Worm (Caenorhabditis elegans) whole organism, young adult: ENCODE data around the gene srlf-3.

Source experiments
- C06A6.2 ChIP-seq: fragments of 200-800 bp; sonication (Bioruptor generic); conservative IDR thresholded peaks from 2 replicates; pipeline ENCODE4 v1.3.6; 2022; ENCODE audit warnings: missing genetic modification characterization, missing compliant biosample characterization
- F23B12.7 ChIP-seq: sonication (generic microtip); optimal IDR thresholded peaks from 2 replicates; lab custom pipeline; 2017; ENCODE audit warnings: missing genetic modification characterization, mild to moderate bottlenecking, missing compliant biosample characterization, antibody characterized with exemption, moderate library complexity; ENCODE audit not compliant: insufficient read depth
- F37B4.10 ChIP-seq: fragments of 200-800 bp; sonication (Bioruptor generic); IDR thresholded peaks from 2 replicates; pipeline ENCODE4 v1.3.6; 2022; ENCODE audit warnings: missing genetic modification characterization, missing compliant biosample characterization
- F57C9.4 ChIP-seq: sonication (generic microtip); optimal IDR thresholded peaks from 2 replicates; lab custom pipeline; 2017; ENCODE audit warnings: mild to moderate bottlenecking, missing genetic modification characterization, missing compliant biosample characterization
- K12H6.12 ChIP-seq: fragments of 200-800 bp; sonication (Bioruptor generic); optimal IDR thresholded peaks from 2 replicates; lab custom pipeline; 2018; ENCODE audit warnings: mild to moderate bottlenecking, missing genetic modification characterization, missing compliant biosample characterization
- T26A5.8 ChIP-seq: sonication (generic microtip); optimal IDR thresholded peaks from 2 replicates; lab custom pipeline; 2016; ENCODE audit warnings: missing genetic modification characterization, missing compliant biosample characterization
- Y79H2A.3 ChIP-seq: fragments of 200-800 bp; sonication (Bioruptor generic); conservative IDR thresholded peaks from 2 replicates; pipeline ENCODE4 v1.3.6; 2022; ENCODE audit warnings: missing genetic modification reagents, missing genetic modification characterization, missing compliant biosample characterization
- aptf-3 ChIP-seq: fragments of 200-800 bp; sonication (Bioruptor generic); IDR thresholded peaks from 2 replicates; pipeline ENCODE4 v1.3.6; 2022; ENCODE audit warnings: missing genetic modification characterization, missing compliant biosample characterization
- atf-7 ChIP-seq: sonication (generic microtip); optimal IDR thresholded peaks from 2 replicates; lab custom pipeline; 2017; ENCODE audit warnings: mild to moderate bottlenecking, missing genetic modification characterization, missing compliant biosample characterization
- athp-1 ChIP-seq: sonication (generic microtip); optimal IDR thresholded peaks from 2 replicates; lab custom pipeline; 2017; ENCODE audit warnings: mild to moderate bottlenecking, missing genetic modification characterization, missing compliant biosample characterization
- attf-5 ChIP-seq: fragments of 200-800 bp; sonication (Bioruptor generic); optimal IDR thresholded peaks from 2 replicates; lab custom pipeline; 2018; ENCODE audit warnings: mild to moderate bottlenecking, missing genetic modification characterization, missing compliant biosample characterization
- cebp-1 ChIP-seq, 2 experiments: fragments of 200-800 bp in 1 of 2; sonication (Bioruptor generic) in 1 of 2; sonication (generic microtip) in 1 of 2; IDR thresholded peaks in 1 of 2; optimal IDR thresholded peaks in 1 of 2; 2 replicates each; pipeline versions ENCODE4 v1.3.6 to Lab custom; 2017 to 2022; ENCODE audit warnings: missing compliant biosample characterization in 2 of 2, missing genetic modification characterization in 2 of 2, mild to moderate bottlenecking in 1 of 2, missing genetic modification reagents in 1 of 2, moderate library complexity in 1 of 2
- ceh-40 ChIP-seq: fragments of 200-800 bp; sonication (Bioruptor generic); IDR thresholded peaks from 2 replicates; pipeline ENCODE4 v1.3.6; 2022; ENCODE audit warnings: missing genetic modification characterization, missing compliant biosample characterization
- ceh-58 ChIP-seq: fragments of 200-800 bp; sonication (Bioruptor generic); IDR thresholded peaks from 2 replicates; pipeline ENCODE4 v1.3.6; 2022; ENCODE audit warnings: missing genetic modification characterization, missing compliant biosample characterization
- ceh-91 ChIP-seq: fragments of 200-800 bp; sonication (Bioruptor generic); IDR thresholded peaks from 2 replicates; pipeline ENCODE4 v1.3.6; 2022; ENCODE audit warnings: missing genetic modification reagents, missing genetic modification characterization, missing compliant biosample characterization
- chd-7 ChIP-seq: sonication (generic microtip); optimal IDR thresholded peaks from 2 replicates; lab custom pipeline; 2016; ENCODE audit warnings: mild to moderate bottlenecking, missing genetic modification characterization, moderate library complexity, missing compliant biosample characterization
- die-1 ChIP-seq: sonication (generic microtip); optimal IDR thresholded peaks from 2 replicates; lab custom pipeline; 2016; ENCODE audit warnings: missing genotype, mild to moderate bottlenecking, missing genetic modification characterization, missing compliant biosample characterization
- ets-4 ChIP-seq: fragments of 200-800 bp; sonication (Bioruptor generic); optimal IDR thresholded peaks from 2 replicates; lab custom pipeline; 2018; ENCODE audit warnings: mild to moderate bottlenecking, missing genetic modification characterization, missing compliant biosample characterization
- fkh-3 ChIP-seq: sonication (generic microtip); optimal IDR thresholded peaks from 2 replicates; lab custom pipeline; 2016; ENCODE audit warnings: mild to moderate bottlenecking, missing genetic modification characterization, missing compliant biosample characterization
- hlh-26 ChIP-seq: fragments of 200-800 bp; sonication (Bioruptor generic); conservative IDR thresholded peaks from 2 replicates; pipeline ENCODE4 v1.3.6; 2022; ENCODE audit warnings: missing genetic modification reagents, missing genetic modification characterization, missing compliant biosample characterization
- hmg-1.2 ChIP-seq: fragments of 200-800 bp; sonication (Bioruptor generic); IDR thresholded peaks from 2 replicates; pipeline ENCODE4 v1.3.6; 2022; ENCODE audit warnings: missing genetic modification reagents, missing genetic modification characterization, missing compliant biosample characterization
- hsf-1 ChIP-seq: fragments of 200-800 bp; sonication (Bioruptor generic); IDR thresholded peaks from 2 replicates; pipeline ENCODE4 v1.3.6; 2022; ENCODE audit warnings: missing genetic modification reagents, missing genetic modification characterization, missing compliant biosample characterization
- let-526 ChIP-seq: fragments of 200-800 bp; sonication (Bioruptor generic); IDR thresholded peaks from 2 replicates; pipeline ENCODE4 v1.3.6; 2022; ENCODE audit warnings: missing genetic modification reagents, missing genetic modification characterization, missing compliant biosample characterization
- lin-26 ChIP-seq: fragments of 200-800 bp; sonication (Bioruptor generic); IDR thresholded peaks from 2 replicates; pipeline ENCODE4 v1.3.6; 2022; ENCODE audit warnings: missing genetic modification reagents, missing genetic modification characterization, missing compliant biosample characterization
- lin-35 ChIP-seq, 3 experiments: fragments of 150-350 bp in 2 of 3; sonication (generic microtip) in 1 of 3; optimal IDR thresholded peaks; 2 replicates each; lab custom pipeline; 2014 to 2018; ENCODE audit warnings: missing biosample characterization in 3 of 3, missing genetic modification characterization in 3 of 3, missing genetic modification reagents in 3 of 3
- lin-40 ChIP-seq: sonication (generic microtip); optimal IDR thresholded peaks from 2 replicates; lab custom pipeline; 2016; ENCODE audit warnings: missing genetic modification characterization, mild to moderate bottlenecking, missing compliant biosample characterization, missing genotype, missing genetic modification reagents
- lir-1 ChIP-seq: fragments of 200-800 bp; sonication (Bioruptor generic); conservative IDR thresholded peaks from 2 replicates; pipeline ENCODE4 v1.3.6; 2022; ENCODE audit warnings: missing genetic modification reagents, missing genetic modification characterization, missing compliant biosample characterization
- lsl-1 ChIP-seq: fragments of 200-800 bp; sonication (Bioruptor generic); optimal IDR thresholded peaks from 2 replicates; lab custom pipeline; 2018; ENCODE audit warnings: mild to moderate bottlenecking, missing genetic modification characterization, moderate library complexity, missing compliant biosample characterization
- lsy-27 ChIP-seq: sonication (generic microtip); optimal IDR thresholded peaks from 2 replicates; lab custom pipeline; 2017; ENCODE audit warnings: missing genetic modification characterization, mild to moderate bottlenecking, missing compliant biosample characterization, antibody characterized with exemption, missing genotype, borderline replicate concordance; ENCODE audit not compliant: insufficient read depth
- madf-3 ChIP-seq: fragments of 200-800 bp; sonication (Bioruptor generic); IDR thresholded peaks from 2 replicates; pipeline ENCODE4 v1.3.6; 2022; ENCODE audit warnings: missing genetic modification reagents, missing genetic modification characterization, missing compliant biosample characterization
- mcd-1 ChIP-seq: fragments of 200-800 bp; sonication (Bioruptor generic); IDR thresholded peaks from 2 replicates; pipeline ENCODE4 v1.3.6; 2022; ENCODE audit warnings: missing genetic modification reagents, missing genetic modification characterization, missing compliant biosample characterization
- nfyb-1 ChIP-seq: fragments of 200-800 bp; sonication (Bioruptor generic); IDR thresholded peaks from 2 replicates; pipeline ENCODE4 v1.3.6; 2022; ENCODE audit warnings: missing genetic modification reagents, missing genetic modification characterization, missing compliant biosample characterization
- nhr-27 ChIP-seq: fragments of 200-800 bp; sonication (Bioruptor generic); optimal IDR thresholded peaks from 2 replicates; lab custom pipeline; 2018; ENCODE audit warnings: mild to moderate bottlenecking, missing genetic modification characterization, moderate library complexity, missing compliant biosample characterization
- nhr-80 ChIP-seq: sonication (generic microtip); optimal IDR thresholded peaks from 2 replicates; lab custom pipeline; 2016; ENCODE audit warnings: missing genetic modification characterization, missing compliant biosample characterization
- nhr-90 ChIP-seq: sonication (generic microtip); optimal IDR thresholded peaks from 2 replicates; lab custom pipeline; 2016; ENCODE audit warnings: missing genotype, mild to moderate bottlenecking, missing genetic modification characterization, missing compliant biosample characterization
- sdz-38 ChIP-seq: sonication (generic microtip); optimal IDR thresholded peaks from 2 replicates; lab custom pipeline; 2016; ENCODE audit warnings: missing genotype, missing genetic modification characterization, missing compliant biosample characterization
- snpc-4 ChIP-seq, 5 experiments: fragments of 150-350 bp in 1 of 5; sonication (generic microtip) in 4 of 5; optimal IDR thresholded peaks; 2 replicates each; lab custom pipeline; 2014 to 2018; ENCODE audit warnings: missing genetic modification characterization in 5 of 5, missing biosample characterization in 3 of 5, antibody characterized with exemption in 2 of 5, mild to moderate bottlenecking in 2 of 5, missing compliant biosample characterization in 2 of 5, missing genotype in 2 of 5, moderate library complexity in 2 of 5, missing genetic modification reagents in 1 of 5
- somi-1 ChIP-seq: fragments of 200-800 bp; sonication (Bioruptor generic); optimal IDR thresholded peaks from 2 replicates; lab custom pipeline; 2018; ENCODE audit warnings: mild to moderate bottlenecking, missing genetic modification characterization, missing compliant biosample characterization
- sptf-2 ChIP-seq: fragments of 200-800 bp; sonication (Bioruptor generic); optimal IDR thresholded peaks from 2 replicates; lab custom pipeline; 2018; ENCODE audit warnings: mild to moderate bottlenecking, missing genetic modification characterization, missing compliant biosample characterization
- tbp1 ChIP-seq: fragments of 200-800 bp; sonication (Bioruptor generic); optimal IDR thresholded peaks from 2 replicates; lab custom pipeline; 2018; ENCODE audit warnings: mild to moderate bottlenecking, missing genetic modification characterization, missing compliant biosample characterization
- tbx-9 ChIP-seq: sonication (generic microtip); optimal IDR thresholded peaks from 2 replicates; lab custom pipeline; 2016; ENCODE audit warnings: borderline replicate concordance, missing genetic modification characterization, inconsistent platforms, missing compliant biosample characterization
- tlf-1 ChIP-seq: fragments of 200-800 bp; sonication (Bioruptor generic); optimal IDR thresholded peaks from 2 replicates; lab custom pipeline; 2018; ENCODE audit warnings: mild to moderate bottlenecking, missing genetic modification characterization, missing compliant biosample characterization
- unc-130 ChIP-seq: sonication (generic microtip); optimal IDR thresholded peaks from 2 replicates; lab custom pipeline; 2016; ENCODE audit warnings: missing genetic modification reagents, missing genetic modification characterization, missing compliant biosample characterization
- xnd-1 ChIP-seq: sonication (generic microtip); optimal IDR thresholded peaks from 2 replicates; lab custom pipeline; 2016; ENCODE audit warnings: missing genotype, missing genetic modification reagents, missing genetic modification characterization, missing compliant biosample characterization
- zfh-2 ChIP-seq: fragments of 200-800 bp; sonication (Bioruptor generic); conservative IDR thresholded peaks from 2 replicates; pipeline ENCODE4 v1.3.6; 2022; ENCODE audit warnings: missing genetic modification reagents, missing genetic modification characterization, missing compliant biosample characterization
- ztf-18 ChIP-seq: sonication (generic microtip); optimal IDR thresholded peaks from 2 replicates; lab custom pipeline; 2016; ENCODE audit warnings: missing genotype, mild to moderate bottlenecking, missing genetic modification characterization, missing compliant biosample characterization
- ztf-6 ChIP-seq: fragments of 200-800 bp; sonication (Bioruptor generic); IDR thresholded peaks from 2 replicates; pipeline ENCODE4 v1.3.6; 2022; ENCODE audit warnings: missing genetic modification reagents, missing genetic modification characterization, missing compliant biosample characterization

srlf-3 gene

DNA sequence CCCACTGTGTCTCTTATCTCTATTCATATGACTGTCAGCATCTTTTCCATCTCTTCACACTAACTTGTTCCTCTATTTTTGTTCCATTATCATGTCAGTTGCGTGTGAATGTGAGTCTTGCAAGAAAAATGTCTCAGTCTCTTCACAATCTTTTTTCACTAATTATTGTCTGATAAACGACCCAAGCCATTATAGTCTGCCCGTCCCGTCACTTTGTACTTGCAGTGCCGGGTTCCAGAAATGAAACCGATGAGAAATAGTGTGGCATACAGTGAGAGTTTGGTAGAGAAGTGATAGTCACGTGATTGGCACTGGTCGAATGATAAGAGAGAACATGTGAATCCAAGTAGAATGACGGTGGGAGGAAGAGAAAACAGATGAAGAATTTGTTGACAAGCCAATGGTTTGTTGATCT lies 40.3 kb downstream of the srlf-3 start:
- TF ChIP-seq tbx-9 (no peak), die-1 (peak; percentile 55), xnd-1 (no peak), lin-40 (peak; percentile 93), nhr-27 (tag; lab: Kevin White, UChicago) (no peak), aptf-3 (GFP tag; lab: Robert Waterston, UW) (no peak), sdz-38 (tag; lab: Kevin White, UChicago) (no peak), mcd-1 (GFP tag; lab: Robert Waterston, UW) (peak; percentile 36; the same call in 1 of the 2 replicates), F57C9.4 (tag; lab: Kevin White, UChicago) (no peak), lir-1 (GFP tag; lab: Robert Waterston, UW) (peak; percentile 64), somi-1 (peak; percentile 96), T26A5.8 (tag; lab: Kevin White, UChicago) (no peak), tbp1 (GFP tag; lab: Kevin White, UChicago) (peak; percentile 68), lin-35 (GFP tag; optimal IDR thresholded peaks at IDR 0.05; lab: Kevin White, UChicago) (peak in 1 of 3 experiments; percentile 14), nhr-80 (tag; lab: Kevin White, UChicago) (peak; percentile 99), nhr-90 (tag; lab: Kevin White, UChicago) (peak; percentile 88), let-526 (GFP tag; lab: Robert Waterston, UW) (0 out of 2 replicates have a peak, but pooled peaks have one; percentile 58), hmg-1.2 (peak; percentile 75), nfyb-1 (GFP tag; lab: Robert Waterston, UW) (peak; percentile 86), K12H6.12 (tag; lab: Kevin White, UChicago) (peak; percentile 67), sptf-2 (GFP tag; lab: Kevin White, UChicago) (peak; percentile 22), attf-5 (GFP tag; lab: Kevin White, UChicago) (peak; percentile 60), hsf-1 (peak; percentile 70; the same call in 1 of the 2 replicates), Y79H2A.3 (GFP tag; lab: Robert Waterston, UW) (0 out of 2 replicates have a peak, but pooled peaks have one; percentile 62), unc-130 (GFP tag; lab: Kevin White, UChicago) (no peak), snpc-4 (GFP tag; optimal IDR thresholded peaks at IDR 0.05; lab: Kevin White, UChicago) (no peak), snpc-4 (tag; optimal IDR thresholded peaks at IDR 0.05; lab: Kevin White, UChicago) (peak in 3 of 4 experiments; percentile 13 to 68 (median 59)), lsl-1 (GFP tag; lab: Kevin White, UChicago) (no peak), zfh-2 (GFP tag; lab: Robert Waterston, UW) (no peak), lsy-27 (tag; lab: Kevin White, UChicago) (no peak), chd-7 (tag; lab: Kevin White, UChicago) (peak; percentile 96), ceh-91 (GFP tag; lab: Robert Waterston, UW) (no peak), athp-1 (tag; lab: Kevin White, UChicago) (no peak), lin-26 (GFP tag; lab: Robert Waterston, UW) (0 out of 2 replicates have a peak, but pooled peaks have one; percentile 17), madf-3 (GFP tag; lab: Robert Waterston, UW) (no peak), ztf-6 (GFP tag; lab: Robert Waterston, UW) (no peak), F37B4.10 (GFP tag; lab: Robert Waterston, UW) (0 out of 2 replicates have a peak, but pooled peaks have one; percentile 66), tlf-1 (GFP tag; lab: Kevin White, UChicago) (peak; percentile 87), ets-4 (peak; percentile 97), F23B12.7 (tag; lab: Kevin White, UChicago) (no peak), fkh-3 (tag; lab: Kevin White, UChicago) (no peak), C06A6.2 (peak; percentile 90), atf-7 (peak; percentile 98), ceh-58 (GFP tag; lab: Robert Waterston, UW) (no peak), ceh-40 (GFP tag; lab: Robert Waterston, UW) (no peak), cebp-1 (GFP tag; IDR thresholded peaks at IDR 0.05; lab: Robert Waterston, UW) (no peak), cebp-1 (tag; optimal IDR thresholded peaks at IDR 0.05; lab: Kevin White, UChicago) (peak; percentile 84), hlh-26 (GFP tag; lab: Robert Waterston, UW) (no peak), ztf-18 (tag; lab: Kevin White, UChicago) (no peak)
